Worm (Caenorhabditis elegans): ENCODE data around the gene F19B10.13.

DNA sequence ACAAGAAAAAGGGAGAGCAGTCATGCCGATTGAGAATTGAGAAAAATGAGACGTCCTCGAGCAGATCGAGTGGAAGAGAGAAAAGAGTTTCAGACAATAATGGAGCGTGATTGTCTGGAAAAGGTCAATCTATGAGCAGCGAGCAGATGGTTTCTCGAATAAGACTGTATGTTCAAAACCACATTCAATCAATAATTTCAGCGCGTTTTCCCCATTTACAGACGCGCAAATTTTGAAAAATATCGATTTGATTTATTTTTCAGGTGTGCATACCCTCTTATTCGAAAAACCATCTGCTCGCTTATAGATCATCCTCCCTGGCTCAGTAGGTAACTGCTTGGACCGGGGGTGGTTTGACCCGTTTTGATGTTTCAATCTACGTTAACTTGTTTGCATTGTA, 22.8 kb upstream of the F19B10.13 start, which contains the start of gene fbxb-31:
- TF ChIP-seq W03F9.2 (tag; optimal IDR thresholded peaks at IDR 0.05) = no peak
- no peak for TF ChIP-seq him-1 (tag; optimal IDR thresholded peaks at IDR 0.05)

All from whole organism, L4/young adult.